Fruit fly (Drosophila melanogaster): Measurements from ENCODE around the gene Bka.

The Bka gene

dm6 chr2L:9897296-9897695 lies 2.2 kb downstream of the Bka start, which contains the start of gene RpS2 (continued):
- TF ChIP-seq gt (GFP tag; IDR thresholded peaks at IDR 0.05) = no peak
- TF ChIP-seq Drgx (GFP tag; IDR thresholded peaks at IDR 0.05) = no peak
- no peak for TF ChIP-seq fd96Cb (tag; optimal IDR thresholded peaks at IDR 0.05)
- TF ChIP-seq CG12219 (GFP tag; optimal IDR thresholded peaks at IDR 0.05) = peak; percentile 3
- TF ChIP-seq CG9817 (tag; optimal IDR thresholded peaks at IDR 0.05) = peak; percentile 23
- TF ChIP-seq Sox100B (GFP tag; optimal IDR thresholded peaks at IDR 0.05) = peak; percentile 23
- TF ChIP-seq cato (GFP tag; optimal IDR thresholded peaks at IDR 0.05; ENCODE audit: borderline replicate concordance) = no peak
- TF ChIP-seq Tbp (GFP tag; optimal IDR thresholded peaks at IDR 0.05) = no peak
- peak; percentile 21 for TF ChIP-seq CG11398 (GFP tag; optimal IDR thresholded peaks at IDR 0.05)
- TF ChIP-seq bigmax (GFP tag; optimal IDR thresholded peaks at IDR 0.05) = peak; percentile 66
- TF ChIP-seq CG30431 (GFP tag; optimal IDR thresholded peaks at IDR 0.05) = no peak
- no peak for TF ChIP-seq CG6683 (GFP tag; optimal IDR thresholded peaks at IDR 0.05)
- TF ChIP-seq CG7556 (GFP tag; optimal IDR thresholded peaks at IDR 0.05) = no peak
- TF ChIP-seq CG2120 (GFP tag; optimal IDR thresholded peaks at IDR 0.05) = peak; percentile 38
- TF ChIP-seq CG9932 (GFP tag; IDR thresholded peaks at IDR 0.05) = peak; percentile 77
- TF ChIP-seq Rfx (GFP tag; IDR thresholded peaks at IDR 0.05) = peak; percentile 67
- TF ChIP-seq sr (GFP tag; IDR thresholded peaks at IDR 0.05) = peak; percentile 22; the same call in 1 of the 3 replicates
- peak; percentile 85 for TF ChIP-seq Hmr (GFP tag; optimal IDR thresholded peaks at IDR 0.05)
- peak; percentile 24 to 26 for TF ChIP-seq dpn (GFP tag; optimal IDR thresholded peaks at IDR 0.05)
- TF ChIP-seq CG34376 (GFP tag; optimal IDR thresholded peaks at IDR 0.05) = peak; percentile 50
- no peak for TF ChIP-seq run (tag; optimal IDR thresholded peaks at IDR 0.05)
- no peak for TF ChIP-seq dysf (GFP tag; IDR thresholded peaks at IDR 0.05)
- peak; percentile 84 for TF ChIP-seq E2f2 (GFP tag; IDR thresholded peaks at IDR 0.05)
- no peak for TF ChIP-seq Kr (GFP tag; optimal IDR thresholded peaks at IDR 0.05)
- TF ChIP-seq Meics (GFP tag; optimal IDR thresholded peaks at IDR 0.05) = peak; percentile 41
- TF ChIP-seq Mad (GFP tag; optimal IDR thresholded peaks at IDR 0.05) = no peak
- TF ChIP-seq btn (GFP tag; optimal IDR thresholded peaks at IDR 0.05) = no peak
- TF ChIP-seq CG14014 (GFP tag; IDR thresholded peaks at IDR 0.05) = no peak
- TF ChIP-seq CG8924 (tag; optimal IDR thresholded peaks at IDR 0.05) = peak; percentile 29
- TF ChIP-seq corto (GFP tag; optimal IDR thresholded peaks at IDR 0.05) = no peak
- no peak for TF ChIP-seq CG6654 (GFP tag; optimal IDR thresholded peaks at IDR 0.05)
- TF ChIP-seq Oaz (GFP tag; IDR thresholded peaks at IDR 0.05) = no peak
- peak; percentile 65 for TF ChIP-seq CG12769 (tag; optimal IDR thresholded peaks at IDR 0.05)
- TF ChIP-seq danr (GFP tag; IDR thresholded peaks at IDR 0.05) = no peak
- no peak for TF ChIP-seq CG11696 (GFP tag; IDR thresholded peaks at IDR 0.05)
- peak; percentile 75 for TF ChIP-seq Dbx (GFP tag; IDR thresholded peaks at IDR 0.05)
- TF ChIP-seq CG15601 (tag; optimal IDR thresholded peaks at IDR 0.05) = peak; percentile 8
- peak; percentile 2 for TF ChIP-seq MTF-1 (GFP tag; optimal IDR thresholded peaks at IDR 0.05; ENCODE audit: borderline replicate concordance)
- TF ChIP-seq tup (GFP tag; optimal IDR thresholded peaks at IDR 0.05) = no peak
- no peak for TF ChIP-seq CG12744 (GFP tag; optimal IDR thresholded peaks at IDR 0.05)
- peak; percentile 5 for TF ChIP-seq Dad (GFP tag; optimal IDR thresholded peaks at IDR 0.05)
- peak; percentile 95 for TF ChIP-seq CG2129 (GFP tag; IDR thresholded peaks at IDR 0.05; ENCODE audit: partially characterized antibody)
- no peak for TF ChIP-seq zfh1 (GFP tag; IDR thresholded peaks at IDR 0.05)
- no peak for TF ChIP-seq Atf3 (GFP tag; optimal IDR thresholded peaks at IDR 0.05)
- no peak for TF ChIP-seq ase (GFP tag; IDR thresholded peaks at IDR 0.05)
- TF ChIP-seq CG8388 (GFP tag; optimal IDR thresholded peaks at IDR 0.05) = peak; percentile 5
- no peak for TF ChIP-seq en (GFP tag; optimal IDR thresholded peaks at IDR 0.05)
- TF ChIP-seq CG7271 (tag; optimal IDR thresholded peaks at IDR 0.05) = no peak
- no peak for TF ChIP-seq hth (optimal IDR thresholded peaks at IDR 0.05)
- TF ChIP-seq CG34422 (GFP tag; IDR thresholded peaks at IDR 0.05) = no peak; the same call in 2 of the 3 replicates
- no peak for TF ChIP-seq Dip2 (GFP tag; IDR thresholded peaks at IDR 0.05)
- no peak for TF ChIP-seq CG18764 (GFP tag; optimal IDR thresholded peaks at IDR 0.05)
